Worm (Caenorhabditis elegans): Measurements from ENCODE around the gene C30G12.4.

DNA sequence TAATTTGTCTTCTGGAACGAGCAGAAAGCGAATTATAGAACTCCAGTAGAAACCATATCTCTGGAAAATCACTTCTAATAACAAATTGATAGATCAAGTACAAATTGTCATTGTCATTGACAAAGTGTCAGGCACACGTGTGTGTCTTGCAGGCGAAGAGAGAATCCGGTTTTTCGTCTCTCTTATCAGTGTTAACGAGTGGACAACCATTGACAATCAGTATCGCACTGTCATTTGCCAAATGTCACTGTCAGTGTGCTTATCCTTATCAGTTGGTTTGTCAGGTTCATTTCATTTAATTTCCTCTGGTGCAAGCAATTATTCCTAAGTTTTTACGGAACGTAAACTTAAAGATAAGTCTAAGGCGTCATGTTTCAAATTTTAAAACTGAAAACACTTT is 11.6 kb downstream of the C30G12.4 start:
- TF ChIP-seq odd-2 (tag; optimal IDR thresholded peaks at IDR 0.05) (no peak), lin-11 (tag; optimal IDR thresholded peaks at IDR 0.05) (no peak), ceh-48 (tag; optimal IDR thresholded peaks at IDR 0.05) (no peak), rnt-1 (tag; optimal IDR thresholded peaks at IDR 0.05) (no peak), sox-4 (tag; optimal IDR thresholded peaks at IDR 0.05) (no peak), pha-4 (tag; optimal IDR thresholded peaks at IDR 0.05) (no peak)
